Fruit fly (Drosophila melanogaster): Measurements from ENCODE around the gene GIIIspla2.

Gene GIIIspla2

DNA sequence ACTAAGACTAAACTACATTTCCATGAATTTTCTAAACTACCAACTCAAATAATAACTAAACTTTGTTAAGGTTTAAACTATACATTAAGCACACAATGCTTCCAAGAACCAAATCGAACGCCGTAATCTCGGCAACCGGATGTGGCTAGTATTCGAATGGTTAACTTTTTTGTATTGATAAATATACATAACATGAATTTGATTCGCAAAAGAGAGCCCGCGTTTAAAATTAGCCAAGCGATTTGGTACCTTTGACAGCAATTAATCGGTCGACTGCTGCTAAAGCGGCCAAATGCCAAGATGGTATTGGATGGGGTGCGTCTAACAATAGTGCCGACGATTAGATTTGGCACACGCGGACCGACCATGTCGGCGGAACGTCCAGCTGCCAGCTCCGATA lies 9.8 kb upstream of the GIIIspla2 start, which contains the start of gene CG15336:
Gene CG15336, plus strand, starts transcription at position 301 of the 400 bp plus-strand sequence.
- no peak for TF ChIP-seq usp (GFP tag; optimal IDR thresholded peaks at IDR 0.05)
- no peak for TF ChIP-seq EcR (GFP tag; optimal IDR thresholded peaks at IDR 0.05)
- TF ChIP-seq CG8478 (optimal IDR thresholded peaks at IDR 0.05), result no peak
- TF ChIP-seq Dll (optimal IDR thresholded peaks at IDR 0.05), result no peak
- TF ChIP-seq psq (optimal IDR thresholded peaks at IDR 0.05), result no peak
- no peak for TF ChIP-seq pan (optimal IDR thresholded peaks at IDR 0.05)

DNA sequence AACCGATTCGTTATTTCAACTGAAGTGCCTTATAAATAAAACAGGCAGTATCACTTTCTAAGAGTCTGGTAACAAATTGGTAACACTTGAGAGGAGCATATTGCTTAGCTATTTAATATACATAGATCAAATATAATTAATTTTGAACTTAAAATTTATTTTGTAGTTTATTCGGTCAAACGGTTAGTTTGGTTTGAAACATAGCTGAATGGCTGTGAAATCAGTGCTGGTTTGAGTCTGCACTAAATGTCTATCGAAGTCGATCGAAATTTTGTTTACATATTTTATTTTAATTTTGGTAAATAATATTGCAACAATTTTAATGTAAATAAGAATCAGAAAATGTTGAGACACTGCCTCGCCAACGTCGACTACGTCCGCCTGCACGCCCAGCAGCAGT lies 8.9 kb upstream of the GIIIspla2 start, which contains the start of gene CG10959:
Gene CG10959, plus strand, starts transcription at position 228 of the 400 bp plus-strand sequence.
- TF ChIP-seq CG8478 (optimal IDR thresholded peaks at IDR 0.05) (no peak), Dll (optimal IDR thresholded peaks at IDR 0.05) (no peak), pan (optimal IDR thresholded peaks at IDR 0.05) (no peak), EcR (GFP tag; optimal IDR thresholded peaks at IDR 0.05) (no peak), usp (GFP tag; optimal IDR thresholded peaks at IDR 0.05) (no peak), psq (optimal IDR thresholded peaks at IDR 0.05) (no peak)

DNA sequence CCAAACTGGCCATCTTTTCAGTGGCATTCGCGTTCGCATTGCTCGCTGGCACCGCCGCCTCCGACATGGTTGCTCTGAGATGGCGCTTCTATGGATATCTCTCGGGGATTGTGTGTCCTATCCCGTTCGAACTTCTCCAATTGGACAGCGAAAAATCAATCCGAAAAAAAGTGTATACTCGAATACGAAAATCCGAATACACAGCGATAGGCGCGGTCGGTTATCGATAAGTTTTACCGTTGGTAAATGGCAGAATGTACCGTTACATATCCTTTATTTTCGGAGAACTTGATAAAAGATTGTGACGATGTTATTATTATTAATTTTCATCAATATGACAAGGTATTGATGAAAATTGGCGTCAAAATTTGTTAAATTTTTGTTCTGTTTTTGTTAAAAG lies 5.4 kb upstream of the GIIIspla2 start, which contains the start of gene Gbeta5:
Gene Gbeta5, minus strand, starts transcription at position 199 of the 400 bp plus-strand sequence.
- TF ChIP-seq Dll (optimal IDR thresholded peaks at IDR 0.05), result no peak
- TF ChIP-seq pan (optimal IDR thresholded peaks at IDR 0.05), result no peak
- TF ChIP-seq EcR (GFP tag; optimal IDR thresholded peaks at IDR 0.05), result no peak
- TF ChIP-seq psq (optimal IDR thresholded peaks at IDR 0.05), result no peak
- no peak for TF ChIP-seq usp (GFP tag; optimal IDR thresholded peaks at IDR 0.05)
- no peak for TF ChIP-seq CG8478 (optimal IDR thresholded peaks at IDR 0.05)

DNA sequence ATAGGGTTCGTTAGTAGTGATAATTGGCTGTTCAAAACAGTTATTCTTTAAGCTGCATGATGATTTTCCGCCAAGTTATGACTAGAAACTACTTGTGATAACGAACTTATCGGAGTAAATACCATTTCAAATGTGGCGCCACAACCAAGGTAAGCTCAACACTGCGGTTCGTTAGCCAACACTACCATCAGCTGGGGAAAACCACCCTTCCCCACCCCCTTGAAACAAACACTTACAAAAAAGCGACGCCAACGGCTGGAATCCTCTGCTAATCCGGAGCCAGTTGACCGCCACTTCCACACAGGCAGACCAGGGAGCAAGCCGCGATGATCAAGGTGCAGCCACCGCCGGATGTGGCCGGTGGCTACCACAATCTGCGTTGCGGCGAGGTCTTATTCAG lies 4.7 kb upstream of the GIIIspla2 start, which contains the start of gene CG18262:
Gene CG18262, plus strand, starts transcription at position 231 of the 400 bp plus-strand sequence.
- TF ChIP-seq CG8478 (optimal IDR thresholded peaks at IDR 0.05) (no peak), EcR (GFP tag; optimal IDR thresholded peaks at IDR 0.05) (no peak), pan (optimal IDR thresholded peaks at IDR 0.05) (no peak)

DNA sequence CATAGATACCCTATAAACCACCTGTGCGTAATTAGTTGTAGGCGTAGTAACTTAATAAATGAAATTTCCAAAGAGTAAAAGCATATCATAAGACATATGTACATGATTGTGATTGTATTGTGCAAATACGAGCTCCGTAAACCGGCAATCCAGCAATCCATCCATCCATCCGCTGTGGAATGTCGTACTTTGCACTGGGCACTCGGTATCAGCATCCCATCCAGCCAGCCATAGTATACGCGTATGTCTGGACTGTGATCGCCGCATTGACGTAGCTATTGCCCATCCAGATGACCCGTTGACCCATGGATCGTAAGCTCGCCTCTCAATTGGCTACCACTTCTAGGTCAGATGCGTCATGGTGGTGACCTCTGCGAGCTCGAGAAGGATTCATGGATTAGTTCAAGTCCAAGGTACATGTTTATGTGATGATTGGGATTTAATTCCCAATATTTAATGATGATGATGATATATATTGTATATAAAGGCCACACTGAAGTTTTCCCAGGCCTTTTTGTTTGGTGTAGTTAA lies 1.6 kb downstream of the GIIIspla2 start:
- TF ChIP-seq pan (optimal IDR thresholded peaks at IDR 0.05), result no peak
- TF ChIP-seq Dll (optimal IDR thresholded peaks at IDR 0.05), result no peak
- TF ChIP-seq EcR (GFP tag; optimal IDR thresholded peaks at IDR 0.05), result no peak
- no peak for TF ChIP-seq usp (GFP tag; optimal IDR thresholded peaks at IDR 0.05)
- TF ChIP-seq CG8478 (optimal IDR thresholded peaks at IDR 0.05), result no peak

DNA sequence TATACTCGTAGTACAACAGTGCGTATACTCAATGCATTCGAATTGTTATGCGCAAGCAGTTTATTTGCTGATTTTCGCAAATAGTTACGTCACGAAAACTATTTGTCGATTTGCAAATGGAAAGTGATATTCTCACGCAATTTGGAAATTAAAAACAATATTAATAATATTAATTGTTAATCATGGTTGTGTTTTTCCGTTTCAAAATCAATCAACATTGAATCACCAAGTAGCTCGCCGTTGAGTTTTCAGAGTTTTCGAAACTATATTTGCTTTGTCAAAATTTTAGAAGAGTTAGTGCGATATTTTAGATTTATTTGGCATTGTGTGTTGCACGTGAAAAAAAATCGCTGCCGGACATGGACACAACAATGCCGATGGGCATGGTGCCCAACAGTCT lies 2.3 kb downstream of the GIIIspla2 start, which contains the start of gene CG15337:
Gene CG15337, plus strand, starts transcription at position 301 of the 400 bp plus-strand sequence.
- TF ChIP-seq pan (optimal IDR thresholded peaks at IDR 0.05) (no peak), CG8478 (optimal IDR thresholded peaks at IDR 0.05) (no peak), usp (GFP tag; optimal IDR thresholded peaks at IDR 0.05) (no peak), EcR (GFP tag; optimal IDR thresholded peaks at IDR 0.05) (no peak), psq (optimal IDR thresholded peaks at IDR 0.05) (no peak), Dll (optimal IDR thresholded peaks at IDR 0.05) (no peak)

DNA sequence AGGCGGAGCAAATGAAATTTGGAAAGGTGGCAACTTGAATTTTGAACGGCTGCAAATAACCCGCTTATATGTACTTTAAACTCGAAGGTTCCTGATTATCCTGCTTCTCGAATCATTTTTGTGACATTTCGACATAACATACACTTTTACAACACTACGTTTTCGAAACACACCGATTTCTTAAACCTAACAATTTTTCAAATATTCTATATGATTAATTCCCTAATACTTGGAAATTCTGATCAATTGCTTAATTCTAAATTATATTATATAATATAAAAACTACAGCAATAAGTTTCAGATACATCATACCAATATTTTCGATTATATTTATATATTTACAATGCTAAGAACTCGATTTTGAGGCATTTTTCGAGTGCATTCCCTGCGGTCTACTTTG lies 5.3 kb downstream of the GIIIspla2 start, which contains the start of gene CG10761:
Gene CG10761, minus strand, starts transcription at position 101 of the 400 bp plus-strand sequence.
- TF ChIP-seq Dll (optimal IDR thresholded peaks at IDR 0.05) (no peak), psq (optimal IDR thresholded peaks at IDR 0.05) (no peak), usp (GFP tag; optimal IDR thresholded peaks at IDR 0.05) (no peak), CG8478 (optimal IDR thresholded peaks at IDR 0.05) (no peak), EcR (GFP tag; optimal IDR thresholded peaks at IDR 0.05) (no peak), pan (optimal IDR thresholded peaks at IDR 0.05) (no peak)

DNA sequence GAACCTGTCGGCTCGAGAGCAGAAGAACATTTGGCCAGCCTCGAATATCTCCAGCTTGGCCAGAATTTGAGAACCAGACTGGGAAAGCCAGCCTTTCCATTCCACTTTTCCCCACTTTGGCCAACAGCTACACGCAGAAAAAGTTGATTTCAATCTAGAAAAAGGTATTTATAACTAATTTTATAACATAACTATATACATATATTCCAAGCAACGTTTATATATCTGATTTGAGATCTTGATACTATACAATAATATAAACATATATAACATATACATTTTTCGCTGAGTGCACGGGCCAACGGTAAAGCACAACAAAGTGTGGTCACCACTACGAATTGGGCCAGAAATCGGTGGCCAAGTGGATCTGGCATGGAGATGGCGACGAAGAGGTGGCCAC lies 6.0 kb downstream of the GIIIspla2 start:
- TF ChIP-seq CG8478 (optimal IDR thresholded peaks at IDR 0.05) (no peak), psq (optimal IDR thresholded peaks at IDR 0.05) (no peak), pan (optimal IDR thresholded peaks at IDR 0.05) (no peak), usp (GFP tag; optimal IDR thresholded peaks at IDR 0.05) (no peak)

DNA sequence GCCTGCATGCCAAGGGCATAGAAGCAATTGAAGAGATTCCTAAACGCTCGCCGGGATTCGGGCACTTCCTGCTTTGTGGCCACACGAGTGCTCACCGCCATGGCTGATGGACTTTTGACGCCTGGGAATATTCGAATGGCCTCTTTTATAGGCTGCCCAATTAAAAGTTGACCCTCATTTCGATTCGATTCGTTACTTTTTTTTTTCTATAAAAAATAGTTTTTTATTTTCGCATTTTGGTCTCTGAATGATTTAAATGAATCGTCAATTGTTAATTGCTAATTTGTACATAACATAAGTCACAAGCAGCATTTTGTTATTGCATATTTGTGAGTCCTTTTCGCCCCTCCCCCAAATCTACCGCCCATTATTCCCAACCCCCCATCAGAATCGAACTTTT lies 8.2 kb downstream of the GIIIspla2 start, which contains the start of gene Or7a:
Gene Or7a, minus strand, starts transcription at position 101 of the 400 bp plus-strand sequence.
- no peak for TF ChIP-seq EcR (GFP tag; optimal IDR thresholded peaks at IDR 0.05)
- no peak for TF ChIP-seq usp (GFP tag; optimal IDR thresholded peaks at IDR 0.05)
- no peak for TF ChIP-seq Dll (optimal IDR thresholded peaks at IDR 0.05)
- no peak for TF ChIP-seq pan (optimal IDR thresholded peaks at IDR 0.05)
- no peak for TF ChIP-seq psq (optimal IDR thresholded peaks at IDR 0.05)
- no peak for TF ChIP-seq CG8478 (optimal IDR thresholded peaks at IDR 0.05)

DNA sequence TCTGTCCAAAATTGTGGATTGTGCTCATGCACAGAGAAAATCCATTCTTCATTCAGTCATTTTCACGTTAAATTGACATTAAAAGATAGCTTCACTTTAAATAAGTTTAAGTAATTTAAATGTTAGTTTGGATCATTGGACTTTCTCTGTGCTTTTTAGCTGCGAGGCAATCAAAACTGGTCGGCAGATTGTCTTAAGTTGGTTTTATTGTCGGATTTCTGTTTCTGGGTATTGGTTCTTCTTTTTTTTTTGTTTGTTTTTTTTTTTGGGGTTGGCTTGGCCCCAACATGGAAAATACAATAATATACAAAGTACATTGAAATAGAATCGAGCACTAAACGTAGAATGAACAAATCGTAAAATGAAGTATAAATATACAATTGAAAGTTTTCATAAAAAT lies 12.7 kb downstream of the GIIIspla2 start, which contains the start of gene CG2278:
Gene CG2278, minus strand, starts transcription at position 101 of the 400 bp plus-strand sequence.
- TF ChIP-seq CG8478 (optimal IDR thresholded peaks at IDR 0.05) (no peak), pan (optimal IDR thresholded peaks at IDR 0.05) (no peak), Dll (optimal IDR thresholded peaks at IDR 0.05) (no peak), psq (optimal IDR thresholded peaks at IDR 0.05) (no peak), EcR (GFP tag; optimal IDR thresholded peaks at IDR 0.05) (no peak), usp (GFP tag; optimal IDR thresholded peaks at IDR 0.05) (no peak)

DNA sequence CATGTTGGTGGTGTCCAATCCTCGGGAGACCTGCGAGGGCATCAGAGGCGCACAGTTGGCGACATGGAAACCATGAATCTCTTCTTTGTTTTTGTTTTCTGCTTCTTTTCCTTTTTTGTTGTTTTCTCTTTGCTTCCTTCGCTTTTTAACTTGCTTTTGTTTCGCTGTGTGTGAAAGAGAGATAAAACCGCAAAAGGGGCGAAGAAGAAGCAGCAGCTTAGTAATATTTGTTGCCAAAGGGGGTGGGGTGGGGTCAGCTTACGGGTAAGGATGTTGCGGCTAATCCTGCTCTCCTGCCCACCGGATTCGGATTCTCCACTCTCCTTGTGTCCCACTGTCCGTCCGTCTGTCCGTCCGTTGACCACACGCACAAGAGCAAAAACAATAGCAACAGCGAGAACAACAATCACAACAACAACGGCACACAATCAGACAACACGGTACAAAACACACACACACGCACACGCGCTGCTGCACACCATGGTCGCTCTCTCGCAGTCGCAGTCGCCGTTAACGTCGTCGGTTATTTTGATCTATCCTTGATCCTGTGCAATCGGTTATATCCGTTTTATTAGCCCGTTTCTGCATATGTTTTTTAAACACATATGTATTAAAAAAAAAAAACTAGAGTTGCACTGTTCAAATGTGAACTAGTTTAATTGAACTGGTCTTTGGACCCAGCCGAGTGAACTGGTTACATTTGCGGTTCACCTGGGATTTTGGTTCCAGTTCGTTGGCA lies 19.0 kb downstream of the GIIIspla2 start:
- TF ChIP-seq pan (optimal IDR thresholded peaks at IDR 0.05), result no peak
- TF ChIP-seq CG8478 (optimal IDR thresholded peaks at IDR 0.05), result no peak
- TF ChIP-seq psq (optimal IDR thresholded peaks at IDR 0.05), result no peak
- no peak for TF ChIP-seq usp (GFP tag; optimal IDR thresholded peaks at IDR 0.05)
- TF ChIP-seq Dll (optimal IDR thresholded peaks at IDR 0.05), result no peak
- no peak for TF ChIP-seq EcR (GFP tag; optimal IDR thresholded peaks at IDR 0.05)

DNA sequence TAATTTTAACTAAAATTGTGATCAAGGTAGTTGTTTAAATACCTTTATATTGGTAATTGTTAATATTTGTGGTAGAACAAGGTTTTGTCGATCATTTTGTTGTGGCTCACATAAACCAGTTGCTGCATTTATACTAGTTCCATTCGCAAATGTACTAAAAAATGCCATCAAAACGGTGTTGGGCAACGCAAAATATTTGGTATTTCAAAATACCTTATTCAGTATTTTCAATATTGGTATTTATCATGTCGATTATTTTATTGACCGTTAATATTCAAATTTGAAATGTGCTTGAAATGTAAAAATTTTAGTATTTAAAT lies 19.6 kb downstream of the GIIIspla2 start, which contains the start of gene slpr:
Gene slpr, minus strand, starts transcription at position 156 of the 320 bp plus-strand sequence.
- TF ChIP-seq Dll (optimal IDR thresholded peaks at IDR 0.05) (no peak), CG8478 (optimal IDR thresholded peaks at IDR 0.05) (no peak), pan (optimal IDR thresholded peaks at IDR 0.05) (no peak), psq (optimal IDR thresholded peaks at IDR 0.05) (no peak), usp (GFP tag; optimal IDR thresholded peaks at IDR 0.05) (no peak), EcR (GFP tag; optimal IDR thresholded peaks at IDR 0.05) (no peak)
